Fruit fly (Drosophila melanogaster) whole organism, embryonic: ENCODE measurements around the gene SLC5A11.
A peak's percentile ranks its signal among the peaks of the same experiment; 100 is the strongest.

Source experiments
- Atf6 ChIP-seq: fragments of 200-800 bp; sonication (Bioruptor generic); IDR thresholded peaks from 2 replicates; pipeline ENCODE4 v1.3.6; 2022; ENCODE audit warnings: missing biosample characterization, missing genetic modification characterization
- BtbVII ChIP-seq: fragments of 200-800 bp; sonication (Bioruptor generic); optimal IDR thresholded peaks from 3 replicates; lab custom pipeline; 2017; ENCODE audit warnings: missing biosample characterization, mild to moderate bottlenecking, missing genetic modification characterization
- CG10147 ChIP-seq: fragments of 200-800 bp; sonication (Bioruptor generic); optimal IDR thresholded peaks from 2 replicates; lab custom pipeline; 2019; ENCODE audit warnings: missing biosample characterization, mild to moderate bottlenecking, missing genetic modification characterization, moderate library complexity
- CG10431 ChIP-seq: fragments of 200-800 bp; sonication (Bioruptor generic); optimal IDR thresholded peaks from 3 replicates; lab custom pipeline; 2018; ENCODE audit warnings: missing biosample characterization, mild to moderate bottlenecking, missing genetic modification characterization
- CG10462 ChIP-seq: fragments of 200-800 bp; sonication (Bioruptor generic); optimal IDR thresholded peaks from 2 replicates; lab custom pipeline; 2016; ENCODE audit warnings: missing biosample characterization, missing genetic modification characterization
- CG11247 ChIP-seq: fragments of 200-800 bp; sonication (Bioruptor generic); IDR thresholded peaks from 2 replicates; pipeline ENCODE4 v1.3.6; 2022; ENCODE audit warnings: missing biosample characterization, missing genetic modification characterization
- CG12219 ChIP-seq: fragments of 200-800 bp; sonication (Bioruptor generic); optimal IDR thresholded peaks from 3 replicates; lab custom pipeline; 2018; ENCODE audit warnings: missing biosample characterization, mild to moderate bottlenecking, missing genetic modification characterization
- CG12236 ChIP-seq: fragments of 200-800 bp; sonication (Bioruptor generic); optimal IDR thresholded peaks from 2 replicates; lab custom pipeline; 2016; ENCODE audit warnings: missing biosample characterization, missing genetic modification characterization
- CG12299 ChIP-seq: fragments of 200-800 bp; sonication (Bioruptor generic); optimal IDR thresholded peaks from 2 replicates; lab custom pipeline; 2018; ENCODE audit warnings: missing biosample characterization, mild to moderate bottlenecking, missing genetic modification characterization
- CG13775 ChIP-seq: fragments of 200-800 bp; sonication (Bioruptor generic); optimal IDR thresholded peaks from 3 replicates; lab custom pipeline; 2017; ENCODE audit warnings: missing biosample characterization, mild to moderate bottlenecking, missing genetic modification characterization
- CG14441 ChIP-seq: fragments of 200-800 bp; sonication (Bioruptor generic); IDR thresholded peaks from 2 replicates; pipeline ENCODE4 v1.3.6; 2022; ENCODE audit warnings: missing biosample characterization, missing genetic modification characterization
- CG1832 ChIP-seq: fragments of 200-800 bp; sonication (Bioruptor generic); optimal IDR thresholded peaks from 2 replicates; lab custom pipeline; 2017; ENCODE audit warnings: missing biosample characterization, mild to moderate bottlenecking, missing genetic modification characterization, inconsistent platforms
- CG30020 ChIP-seq: fragments of 200-800 bp; optimal IDR thresholded peaks from 2 replicates; lab custom pipeline; 2019; ENCODE audit warnings: missing biosample characterization, mild to moderate bottlenecking, missing genetic modification characterization, moderate library complexity
- CG3065 ChIP-seq: fragments of 200-800 bp; sonication (Bioruptor generic); optimal IDR thresholded peaks from 2 replicates; lab custom pipeline; 2016; ENCODE audit warnings: missing biosample characterization, missing genetic modification characterization
- CG32772 ChIP-seq: fragments of 200-800 bp; sonication (Bioruptor generic); IDR thresholded peaks from 2 replicates; pipeline ENCODE4 v1.3.6; 2022; ENCODE audit warnings: missing biosample characterization, missing genetic modification characterization
- CG4360 ChIP-seq: fragments of 200-800 bp; sonication (Bioruptor generic); IDR thresholded peaks from 2 replicates; pipeline ENCODE4 v1.3.6; 2022; ENCODE audit warnings: missing biosample characterization, missing genetic modification characterization
- CG4617 ChIP-seq: fragments of 200-800 bp; sonication (Bioruptor generic); optimal IDR thresholded peaks from 3 replicates; lab custom pipeline; 2016; ENCODE audit warnings: missing biosample characterization, missing genetic modification characterization, borderline replicate concordance
- CG4854 ChIP-seq: fragments of 200-800 bp; sonication (Bioruptor generic); optimal IDR thresholded peaks from 2 replicates; lab custom pipeline; 2016; ENCODE audit warnings: missing biosample characterization, missing genetic modification characterization, inconsistent platforms
- CG6791 ChIP-seq: fragments of 200-800 bp; sonication (Bioruptor generic); IDR thresholded peaks from 3 replicates; pipeline ENCODE4 v1.3.6; 2022; ENCODE audit warnings: missing biosample characterization, missing genetic modification characterization; ENCODE audit not compliant: partially characterized antibody
- CG7928 ChIP-seq: fragments of 200-800 bp; sonication (Bioruptor generic); optimal IDR thresholded peaks from 2 replicates; lab custom pipeline; 2017; ENCODE audit warnings: missing biosample characterization, mild to moderate bottlenecking, missing genetic modification characterization
- CG8290 ChIP-seq, 3 experiments: fragments of 200-800 bp; sonication (Bioruptor generic); optimal IDR thresholded peaks; 2 replicates each; lab custom pipeline; 2016 to 2019; ENCODE audit warnings: missing biosample characterization in 3 of 3, missing genetic modification characterization in 3 of 3, mild to moderate bottlenecking in 2 of 3, moderate library complexity in 1 of 3
- Dip2 ChIP-seq: fragments of 200-800 bp; sonication (Bioruptor generic); IDR thresholded peaks from 2 replicates; pipeline ENCODE4 v1.3.6; 2022; ENCODE audit warnings: missing biosample characterization, missing genetic modification characterization
- Elba2 ChIP-seq: fragments of 200-800 bp; sonication (Bioruptor generic); optimal IDR thresholded peaks from 3 replicates; lab custom pipeline; 2016; ENCODE audit warnings: missing biosample characterization, missing genetic modification characterization
- GATAe ChIP-seq: fragments of 200-800 bp; sonication (Bioruptor generic); conservative IDR thresholded peaks from 2 replicates; pipeline ENCODE4 v1.3.6; 2022; ENCODE audit warnings: missing biosample characterization, missing genetic modification characterization
- Gug ChIP-seq: fragments of 200-800 bp; sonication (Bioruptor generic); IDR thresholded peaks from 4 replicates; pipeline ENCODE4 v1.3.6; 2022; ENCODE audit warnings: missing biosample characterization, missing genetic modification characterization
- HLH3B ChIP-seq: fragments of 200-800 bp; sonication (Bioruptor generic); IDR thresholded peaks from 2 replicates; pipeline ENCODE4 v1.3.6; 2022; ENCODE audit warnings: missing biosample characterization, missing genetic modification characterization
- HmgZ ChIP-seq: fragments of 200-800 bp; sonication (Bioruptor generic); optimal IDR thresholded peaks from 2 replicates; lab custom pipeline; 2018; ENCODE audit warnings: missing biosample characterization, mild to moderate bottlenecking, missing genetic modification characterization
- Hmr ChIP-seq: fragments of 200-800 bp; sonication (Bioruptor generic); optimal IDR thresholded peaks from 3 replicates; lab custom pipeline; 2017; ENCODE audit warnings: mild to moderate bottlenecking, missing biosample characterization, missing genetic modification reagents, missing genetic modification characterization
- Hr3 ChIP-seq: fragments of 200-800 bp; sonication (Bioruptor generic); optimal IDR thresholded peaks from 3 replicates; lab custom pipeline; 2016; ENCODE audit warnings: missing biosample characterization, missing genetic modification characterization
- Hr39 ChIP-seq: fragments of >200 bp; optimal IDR thresholded peaks from 2 replicates; lab custom pipeline; 2017
- Hr51 ChIP-seq, 2 experiments: fragments of 200-800 bp; sonication (Bioruptor generic); optimal IDR thresholded peaks; 2 replicates in 1 of 2; 3 replicates in 1 of 2; lab custom pipeline; 2016 to 2018; ENCODE audit warnings: missing biosample characterization in 2 of 2, missing genetic modification characterization in 2 of 2, mild to moderate bottlenecking in 1 of 2, moderate library complexity in 1 of 2
- Myb ChIP-seq: fragments of 200-800 bp; sonication (Bioruptor generic); optimal IDR thresholded peaks from 2 replicates; lab custom pipeline; 2016; ENCODE audit warnings: missing biosample characterization, missing genetic modification characterization
- PHDP ChIP-seq: fragments of 200-800 bp; sonication (Bioruptor generic); optimal IDR thresholded peaks from 3 replicates; lab custom pipeline; 2018; ENCODE audit warnings: missing biosample characterization, mild to moderate bottlenecking, missing genetic modification characterization, moderate library complexity
- Spps ChIP-seq: fragments of 200-800 bp; sonication (Bioruptor generic); optimal IDR thresholded peaks from 2 replicates; lab custom pipeline; 2018; ENCODE audit warnings: missing biosample characterization, mild to moderate bottlenecking, missing genetic modification characterization
- Sry-β ChIP-seq: fragments of 200-800 bp; sonication (Bioruptor generic); optimal IDR thresholded peaks from 2 replicates; lab custom pipeline; 2018; ENCODE audit warnings: missing biosample characterization, mild to moderate bottlenecking, missing genetic modification characterization, moderate library complexity
- TFAM ChIP-seq: fragments of 200-800 bp; sonication (Bioruptor generic); optimal IDR thresholded peaks from 2 replicates; lab custom pipeline; 2017; ENCODE audit warnings: missing biosample characterization, missing genetic modification characterization, inconsistent platforms
- bab2 ChIP-seq: fragments of 200-800 bp; sonication (Bioruptor generic); optimal IDR thresholded peaks from 2 replicates; lab custom pipeline; 2016; ENCODE audit warnings: missing biosample characterization, missing genetic modification characterization
- bbx ChIP-seq: fragments of 200-800 bp; sonication (Bioruptor generic); IDR thresholded peaks from 2 replicates; pipeline ENCODE4 v1.3.6; 2022; ENCODE audit warnings: missing biosample characterization, missing genetic modification characterization; ENCODE audit not compliant: partially characterized antibody
- chif ChIP-seq, 2 experiments: fragments of 200-800 bp; sonication (Bioruptor generic); optimal IDR thresholded peaks; 3 replicates each; lab custom pipeline; 2016; ENCODE audit warnings: missing biosample characterization in 2 of 2, missing genetic modification characterization in 2 of 2
- dimm ChIP-seq: fragments of 200-800 bp; sonication (Bioruptor generic); IDR thresholded peaks from 2 replicates; pipeline ENCODE4 v1.3.6; 2022; ENCODE audit warnings: missing biosample characterization, missing genetic modification characterization
- gsb ChIP-seq: fragments of 200-800 bp; sonication (Bioruptor generic); IDR thresholded peaks from 2 replicates; pipeline ENCODE4 v1.3.6; 2022; ENCODE audit warnings: missing biosample characterization, missing genetic modification characterization
- inv ChIP-seq: fragments of 200-800 bp; sonication (Bioruptor generic); IDR thresholded peaks from 2 replicates; pipeline ENCODE4 v1.3.6; 2022; ENCODE audit warnings: missing biosample characterization, missing genetic modification characterization; ENCODE audit not compliant: partially characterized antibody
- mirr ChIP-seq: fragments of 200-800 bp; sonication (Bioruptor generic); optimal IDR thresholded peaks from 3 replicates; lab custom pipeline; 2018; ENCODE audit warnings: missing biosample characterization, mild to moderate bottlenecking, missing genetic modification characterization
- oc ChIP-seq: fragments of 200-800 bp; sonication (Bioruptor generic); optimal IDR thresholded peaks from 2 replicates; lab custom pipeline; 2018; ENCODE audit warnings: missing biosample characterization, mild to moderate bottlenecking, missing genetic modification characterization, moderate library complexity
- org-1 ChIP-seq: fragments of 200-800 bp; sonication (Bioruptor generic); optimal IDR thresholded peaks from 2 replicates; lab custom pipeline; 2017; ENCODE audit warnings: missing biosample characterization, missing genetic modification characterization
- pb ChIP-seq: fragments of 200-800 bp; sonication (Bioruptor generic); optimal IDR thresholded peaks from 3 replicates; lab custom pipeline; 2016; ENCODE audit warnings: missing biosample characterization, missing genetic modification characterization
- ro ChIP-seq: fragments of 200-800 bp; sonication (Bioruptor generic); IDR thresholded peaks from 2 replicates; pipeline ENCODE4 v1.3.6; 2022; ENCODE audit warnings: missing biosample characterization, missing genetic modification characterization
- row ChIP-seq: fragments of 200-800 bp; sonication (Bioruptor generic); IDR thresholded peaks from 3 replicates; pipeline ENCODE4 v1.3.6; 2022; ENCODE audit warnings: missing biosample characterization, missing genetic modification characterization
- run ChIP-seq: fragments of 200-800 bp; sonication (Bioruptor generic); optimal IDR thresholded peaks from 3 replicates; lab custom pipeline; 2018; ENCODE audit warnings: missing biosample characterization, mild to moderate bottlenecking, missing genetic modification characterization
- shn ChIP-seq: fragments of 200-800 bp; sonication (Bioruptor generic); optimal IDR thresholded peaks from 3 replicates; lab custom pipeline; 2016; ENCODE audit warnings: missing biosample characterization, missing genetic modification characterization
- twi ChIP-seq: fragments of 200-800 bp; optimal IDR thresholded peaks from 2 replicates; lab custom pipeline; 2019; ENCODE audit warnings: missing biosample characterization, mild to moderate bottlenecking, missing genetic modification characterization, moderate library complexity

Gene SLC5A11

DNA sequence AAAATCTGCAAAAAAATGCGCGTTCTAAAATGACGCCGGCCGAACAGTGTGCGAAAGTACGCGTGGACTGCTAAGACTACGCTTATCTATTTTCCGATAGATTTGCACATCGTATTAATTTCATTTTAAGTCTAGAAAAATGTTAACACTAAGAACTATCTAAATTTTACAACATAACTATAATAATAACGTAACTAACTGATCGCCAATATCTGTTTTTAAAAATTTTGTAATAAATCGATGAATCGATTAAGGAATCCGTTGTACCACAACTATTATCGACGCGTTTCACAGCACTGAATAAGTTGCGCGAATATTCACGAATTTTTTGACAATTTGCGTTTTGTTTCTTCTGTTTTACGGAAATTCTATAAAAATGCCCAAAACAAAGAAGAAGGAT lies 6.1 kb upstream of the SLC5A11 start, which contains the start of gene Ssb-c31a (continued):
- TF ChIP-seq BtbVII (GFP tag; lab: Kevin White, UChicago) (no peak), twi (tag; lab: Kevin White, UChicago) (peak; percentile 46), HmgZ (tag; lab: Kevin White, UChicago) (peak; percentile 78), CG10462 (GFP tag; lab: Kevin White, UChicago) (no peak), shn (GFP tag; lab: Kevin White, UChicago) (no peak), GATAe (GFP tag; lab: Robert Waterston, UW) (peak; percentile 68), row (GFP tag; lab: Robert Waterston, UW) (peak; percentile 85), CG6791 (GFP tag; lab: Robert Waterston, UW) (no peak), bab2 (GFP tag; lab: Kevin White, UChicago) (peak; percentile 33), CG1832 (GFP tag; lab: Kevin White, UChicago) (no peak), org-1 (GFP tag; lab: Kevin White, UChicago) (no peak), dimm (GFP tag; lab: Robert Waterston, UW) (no peak), CG7928 (GFP tag; lab: Kevin White, UChicago) (no peak), pb (GFP tag; lab: Kevin White, UChicago) (no peak), CG12236 (GFP tag; lab: Kevin White, UChicago) (no peak), CG13775 (GFP tag; lab: Kevin White, UChicago) (peak; percentile 53), CG10431 (GFP tag; lab: Kevin White, UChicago) (peak; percentile 6), oc (tag; lab: Kevin White, UChicago) (no peak), Hr39 (no peak), Elba2 (GFP tag; lab: Kevin White, UChicago) (no peak), CG14441 (GFP tag; lab: Robert Waterston, UW) (no peak), mirr (GFP tag; lab: Kevin White, UChicago) (no peak), CG4617 (GFP tag; lab: Kevin White, UChicago) (peak; percentile 68), CG30020 (tag; lab: Kevin White, UChicago) (peak; percentile 56), Hr3 (GFP tag; lab: Kevin White, UChicago) (peak; percentile 18), chif (GFP tag; optimal IDR thresholded peaks at IDR 0.05; lab: Kevin White, UChicago) (peak in 1 of 2 experiments; percentile 35), CG32772 (no peak), CG12219 (GFP tag; lab: Kevin White, UChicago) (no peak), Atf6 (GFP tag; lab: Robert Waterston, UW) (peak; percentile 40; the same call in 1 of the 2 replicates), CG4854 (GFP tag; lab: Kevin White, UChicago) (peak; percentile 45), ro (GFP tag; lab: Robert Waterston, UW) (no peak), Myb (peak; percentile 35), Spps (tag; lab: Kevin White, UChicago) (peak; percentile 13), Hr51 (GFP tag; optimal IDR thresholded peaks at IDR 0.05; lab: Kevin White, UChicago) (peak; percentile 31 to 48), TFAM (GFP tag; lab: Kevin White, UChicago) (no peak), inv (GFP tag; lab: Robert Waterston, UW) (peak; percentile 68), PHDP (tag; lab: Kevin White, UChicago) (peak; percentile 43), bbx (GFP tag; lab: Robert Waterston, UW) (peak; percentile 40; the same call in 1 of the 2 replicates), CG3065 (GFP tag; lab: Kevin White, UChicago) (no peak), run (tag; lab: Kevin White, UChicago) (no peak), Gug (GFP tag; lab: Robert Waterston, UW) (no peak), CG4360 (GFP tag; lab: Robert Waterston, UW) (no peak), CG11247 (no peak), CG10147 (GFP tag; lab: Kevin White, UChicago) (peak; percentile 61), Sry-β (GFP tag; lab: Kevin White, UChicago) (no peak), Dip2 (GFP tag; lab: Robert Waterston, UW) (no peak), CG8290 (GFP tag; optimal IDR thresholded peaks at IDR 0.05; lab: Kevin White, UChicago) (peak; percentile 71), CG8290 (tag; optimal IDR thresholded peaks at IDR 0.05; lab: Kevin White, UChicago) (peak; percentile 54 to 61), gsb (no peak), Hmr (GFP tag; lab: Kevin White, UChicago) (peak; percentile 65), HLH3B (GFP tag; lab: Robert Waterston, UW) (0 out of 2 replicates have a peak, but pooled peaks have one; percentile 16), CG12299 (peak; percentile 60)
